Fruit fly (Drosophila melanogaster) whole organism, prepupa: ENCODE results near the gene CG33796.

Experiments
- Blimp-1 ChIP-seq: fragments of 200-800 bp; sonication (Bioruptor generic); optimal IDR thresholded peaks from 3 replicates; lab custom pipeline; 2017; ENCODE audit warnings: missing biosample characterization, missing genetic modification characterization, mild to moderate bottlenecking, moderate library complexity, missing genetic modification reagents
- CG10631 ChIP-seq: fragments of 200-800 bp; sonication (Bioruptor generic); optimal IDR thresholded peaks from 2 replicates; lab custom pipeline; 2016; ENCODE audit warnings: missing biosample characterization, missing genetic modification characterization
- CG10669 ChIP-seq: fragments of 200-800 bp; sonication (Bioruptor generic); optimal IDR thresholded peaks from 3 replicates; lab custom pipeline; 2018; ENCODE audit warnings: missing biosample characterization, mild to moderate bottlenecking, missing genetic modification characterization, moderate library complexity
- CG11294 ChIP-seq: fragments of 200-800 bp; sonication (Bioruptor generic); IDR thresholded peaks from 2 replicates; pipeline ENCODE4 v1.3.6; 2022; ENCODE audit warnings: missing biosample characterization, missing genetic modification characterization
- CG15336 ChIP-seq: fragments of 200-800 bp; sonication (Bioruptor generic); IDR thresholded peaks from 2 replicates; pipeline ENCODE4 v1.3.6; 2022; ENCODE audit warnings: missing biosample characterization, missing genetic modification characterization
- CG1621 ChIP-seq: fragments of 200-800 bp; sonication (Bioruptor generic); optimal IDR thresholded peaks from 3 replicates; lab custom pipeline; 2018; ENCODE audit warnings: missing biosample characterization, mild to moderate bottlenecking, missing genetic modification characterization
- CG16779 ChIP-seq: fragments of 200-800 bp; sonication (Bioruptor generic); optimal IDR thresholded peaks from 3 replicates; lab custom pipeline; 2017; ENCODE audit warnings: missing biosample characterization, mild to moderate bottlenecking, missing genetic modification characterization
- CG32006 ChIP-seq: fragments of 200-800 bp; sonication (Bioruptor generic); optimal IDR thresholded peaks from 3 replicates; lab custom pipeline; 2017; ENCODE audit warnings: missing biosample characterization, mild to moderate bottlenecking, missing genetic modification characterization
- CG34406 ChIP-seq: fragments of 200-800 bp; sonication (Bioruptor generic); optimal IDR thresholded peaks from 3 replicates; lab custom pipeline; 2016; ENCODE audit warnings: missing biosample characterization, missing genetic modification characterization
- CG4318 ChIP-seq: fragments of 200-800 bp; sonication (Bioruptor generic); optimal IDR thresholded peaks from 3 replicates; lab custom pipeline; 2017; ENCODE audit warnings: missing biosample characterization, mild to moderate bottlenecking, missing genetic modification characterization
- CG6276 ChIP-seq: fragments of 200-800 bp; sonication (Bioruptor generic); optimal IDR thresholded peaks from 2 replicates; lab custom pipeline; 2017; ENCODE audit warnings: missing biosample characterization, mild to moderate bottlenecking, missing genetic modification characterization
- CG6792 ChIP-seq: fragments of 200-800 bp; sonication (Bioruptor generic); optimal IDR thresholded peaks from 3 replicates; lab custom pipeline; 2016; ENCODE audit warnings: missing biosample characterization, missing genetic modification characterization
- CG6808 ChIP-seq: fragments of 200-800 bp; sonication (Bioruptor generic); optimal IDR thresholded peaks from 3 replicates; lab custom pipeline; 2017; ENCODE audit warnings: missing biosample characterization, missing genetic modification characterization, mild to moderate bottlenecking, moderate library complexity, missing genetic modification reagents
- CG7368 ChIP-seq: fragments of 200-800 bp; sonication (Bioruptor generic); optimal IDR thresholded peaks from 3 replicates; lab custom pipeline; 2016; ENCODE audit warnings: missing biosample characterization, missing genetic modification characterization
- CG9139 ChIP-seq: fragments of 200-800 bp; sonication (Bioruptor generic); optimal IDR thresholded peaks from 3 replicates; lab custom pipeline; 2017; ENCODE audit warnings: missing biosample characterization, mild to moderate bottlenecking, missing genetic modification characterization
- Eip75B ChIP-seq: fragments of 200-800 bp; sonication (Bioruptor generic); optimal IDR thresholded peaks from 3 replicates; lab custom pipeline; 2016; ENCODE audit warnings: missing biosample characterization, missing genetic modification characterization
- Eip93F ChIP-seq: fragments of 200-800 bp; sonication (Bioruptor generic); optimal IDR thresholded peaks from 2 replicates; lab custom pipeline; 2016; ENCODE audit warnings: missing biosample characterization, mild to moderate bottlenecking, missing genetic modification characterization
- Ets21C ChIP-seq: fragments of 200-800 bp; sonication (Bioruptor generic); optimal IDR thresholded peaks from 3 replicates; lab custom pipeline; 2016; ENCODE audit warnings: missing biosample characterization, missing genetic modification characterization
- Ets96B ChIP-seq: fragments of 200-800 bp; optimal IDR thresholded peaks from 2 replicates; lab custom pipeline; 2019; ENCODE audit warnings: missing biosample characterization, mild to moderate bottlenecking, missing genetic modification characterization, moderate library complexity
- Gug ChIP-seq: fragments of 200-800 bp; sonication (Bioruptor generic); IDR thresholded peaks from 2 replicates; pipeline ENCODE4 v1.3.6; 2022; ENCODE audit warnings: missing biosample characterization, missing genetic modification characterization
- Hr38 ChIP-seq: sonication (Bioruptor generic); optimal IDR thresholded peaks from 2 replicates; lab custom pipeline; 2016; ENCODE audit warnings: missing biosample characterization, missing genetic modification characterization
- Hr39 ChIP-seq: fragments of 200-800 bp; sonication (Bioruptor generic); optimal IDR thresholded peaks from 2 replicates; lab custom pipeline; 2016; ENCODE audit warnings: missing biosample characterization, missing genetic modification characterization
- Lpt ChIP-seq: fragments of 200-800 bp; sonication (Bioruptor generic); optimal IDR thresholded peaks from 3 replicates; lab custom pipeline; 2016; ENCODE audit warnings: missing biosample characterization, missing genetic modification characterization
- Met ChIP-seq: fragments of 200-800 bp; sonication (Bioruptor generic); optimal IDR thresholded peaks from 3 replicates; lab custom pipeline; 2016; ENCODE audit warnings: missing biosample characterization, missing genetic modification characterization
- OdsH ChIP-seq: fragments of 200-800 bp; sonication (Bioruptor generic); optimal IDR thresholded peaks from 3 replicates; lab custom pipeline; 2016; ENCODE audit warnings: missing biosample characterization, missing genetic modification characterization
- Smox ChIP-seq: fragments of 200-800 bp; sonication (Bioruptor generic); optimal IDR thresholded peaks from 3 replicates; lab custom pipeline; 2016; ENCODE audit warnings: missing biosample characterization, missing genetic modification characterization
- Sox102F ChIP-seq: fragments of 200-800 bp; sonication (Bioruptor generic); optimal IDR thresholded peaks from 2 replicates; lab custom pipeline; 2016; ENCODE audit warnings: missing biosample characterization, mild to moderate bottlenecking, missing genetic modification characterization
- Sox14 ChIP-seq: fragments of 200-800 bp; sonication (Bioruptor generic); optimal IDR thresholded peaks from 3 replicates; lab custom pipeline; 2016; ENCODE audit warnings: missing biosample characterization, missing genetic modification characterization
- achi ChIP-seq: fragments of 200-800 bp; sonication (Bioruptor generic); optimal IDR thresholded peaks from 3 replicates; lab custom pipeline; 2016; ENCODE audit warnings: missing biosample characterization, missing genetic modification characterization
- acj6 ChIP-seq: fragments of 200-800 bp; sonication (Bioruptor generic); optimal IDR thresholded peaks from 3 replicates; lab custom pipeline; 2016; ENCODE audit warnings: missing biosample characterization, missing genetic modification characterization
- cyc ChIP-seq: fragments of 200-800 bp; sonication (Bioruptor generic); optimal IDR thresholded peaks from 3 replicates; lab custom pipeline; 2016; ENCODE audit warnings: missing biosample characterization, missing genetic modification characterization
- dac ChIP-seq: fragments of 200-800 bp; sonication (Bioruptor generic); optimal IDR thresholded peaks from 2 replicates; lab custom pipeline; 2017; ENCODE audit warnings: missing biosample characterization, mild to moderate bottlenecking, missing genetic modification characterization
- eg ChIP-seq: fragments of 200-800 bp; sonication (Bioruptor generic); IDR thresholded peaks from 3 replicates; pipeline ENCODE4 v1.3.6; 2022; ENCODE audit warnings: missing biosample characterization, missing genetic modification characterization
- esn ChIP-seq: fragments of 200-800 bp; sonication (Bioruptor generic); optimal IDR thresholded peaks from 2 replicates; lab custom pipeline; 2016; ENCODE audit warnings: missing biosample characterization, mild to moderate bottlenecking, missing genetic modification characterization, moderate library complexity
- fd59A ChIP-seq: fragments of 200-800 bp; sonication (Bioruptor generic); optimal IDR thresholded peaks from 2 replicates; lab custom pipeline; 2017; ENCODE audit warnings: missing biosample characterization, mild to moderate bottlenecking, missing genetic modification characterization, missing genetic modification reagents
- fd85E ChIP-seq: fragments of 200-800 bp; sonication (Bioruptor generic); optimal IDR thresholded peaks from 3 replicates; lab custom pipeline; 2016; ENCODE audit warnings: missing biosample characterization, missing genetic modification characterization
- fkh ChIP-seq: fragments of 200-800 bp; sonication (Bioruptor generic); optimal IDR thresholded peaks from 3 replicates; lab custom pipeline; 2017; ENCODE audit warnings: missing biosample characterization, mild to moderate bottlenecking, missing genetic modification characterization, moderate library complexity
- net ChIP-seq: fragments of 200-800 bp; sonication (Bioruptor generic); optimal IDR thresholded peaks from 3 replicates; lab custom pipeline; 2016; ENCODE audit warnings: missing biosample characterization, missing genetic modification characterization
- pdm3 ChIP-seq: fragments of 200-800 bp; sonication (Bioruptor generic); optimal IDR thresholded peaks from 3 replicates; lab custom pipeline; 2016; ENCODE audit warnings: missing biosample characterization, missing genetic modification characterization
- salr ChIP-seq, 2 experiments: fragments of 200-800 bp; sonication (Bioruptor generic); optimal IDR thresholded peaks; 3 replicates each; lab custom pipeline; 2016 to 2018; ENCODE audit warnings: missing biosample characterization in 2 of 2, missing genetic modification characterization in 2 of 2, mild to moderate bottlenecking in 1 of 2
- spab ChIP-seq: fragments of 200-800 bp; sonication (Bioruptor generic); optimal IDR thresholded peaks from 2 replicates; lab custom pipeline; 2017; ENCODE audit warnings: missing biosample characterization, mild to moderate bottlenecking, missing genetic modification characterization, missing genetic modification reagents
- ss ChIP-seq, 2 experiments: fragments of 200-800 bp; sonication (Bioruptor generic); optimal IDR thresholded peaks; 2 replicates in 1 of 2; 3 replicates in 1 of 2; lab custom pipeline; 2017 to 2018; ENCODE audit warnings: mild to moderate bottlenecking in 2 of 2, missing biosample characterization in 2 of 2, missing genetic modification characterization in 2 of 2, moderate library complexity in 1 of 2
- svp ChIP-seq: fragments of 200-800 bp; sonication (Bioruptor generic); peaks from one replicate; lab custom pipeline; 2016; ENCODE audit warnings: missing biosample characterization, missing genetic modification characterization
- topi ChIP-seq: fragments of 200-800 bp; sonication (Bioruptor generic); optimal IDR thresholded peaks from 3 replicates; lab custom pipeline; 2016; ENCODE audit warnings: missing biosample characterization, missing genetic modification characterization
- vri ChIP-seq: fragments of 200-800 bp; sonication (Bioruptor generic); optimal IDR thresholded peaks from 3 replicates; lab custom pipeline; 2016; ENCODE audit warnings: missing biosample characterization, mild to moderate bottlenecking, missing genetic modification characterization

CG33796 gene

DNA sequence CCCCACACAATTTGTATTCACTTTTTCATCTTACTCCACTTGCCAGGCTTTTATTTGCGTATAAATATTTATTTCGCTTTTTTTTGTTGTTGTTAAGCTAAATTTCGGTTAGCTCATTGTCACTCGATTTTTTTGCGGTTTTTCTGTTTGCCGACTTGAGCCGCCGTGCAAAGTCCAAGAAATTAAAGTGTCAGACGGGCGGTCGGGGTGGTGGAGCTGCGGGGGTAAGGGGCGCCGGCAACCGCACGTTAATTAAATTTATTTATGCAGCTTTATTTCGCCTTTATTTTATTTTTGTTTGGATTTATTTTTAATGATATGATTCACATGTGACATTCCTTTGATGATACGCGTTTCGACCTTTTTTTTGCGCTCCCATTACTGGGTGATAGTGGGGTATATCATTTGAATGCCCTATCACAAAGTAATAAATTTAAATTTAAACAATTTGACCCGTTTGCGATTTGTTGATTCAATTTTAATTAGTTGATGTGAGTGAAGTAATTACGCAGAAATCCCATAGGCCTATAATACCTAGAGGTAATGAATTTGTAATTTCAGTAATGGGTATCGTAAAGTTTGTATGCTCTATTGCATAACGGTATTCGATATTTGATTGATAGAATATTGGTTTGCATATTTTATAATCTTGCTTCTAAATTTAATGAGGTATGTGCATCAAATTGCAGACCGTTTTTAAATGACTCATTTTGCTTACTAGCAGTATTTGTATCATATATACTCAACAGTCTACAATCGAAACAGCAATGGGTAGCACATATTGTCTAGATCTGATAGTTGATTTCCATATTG, 4.3 kb downstream of the CG33796 start (continued):
- TF ChIP-seq Hr39 (GFP tag; lab: Kevin White, UChicago) (peak; percentile 77), dac (GFP tag; lab: Kevin White, UChicago) (no peak), achi (GFP tag; lab: Kevin White, UChicago) (peak; percentile 18), CG10631 (GFP tag; lab: Kevin White, UChicago) (peak; percentile 26), acj6 (GFP tag; lab: Kevin White, UChicago) (peak; percentile 21), Sox102F (GFP tag; lab: Kevin White, UChicago) (peak; percentile 72), Lpt (GFP tag; lab: Kevin White, UChicago) (no peak), vri (GFP tag; lab: Kevin White, UChicago) (peak; percentile 61), CG11294 (no peak)

dm6 chr3L:16164150-16165039, 5.5 kb downstream of the CG33796 start, which contains the start of gene CG5151:
TSS of gene CG5151 (minus strand) at chr3L:16164701.
- TF ChIP-seq CG32006 (GFP tag; lab: Kevin White, UChicago) (peak; percentile 36), Ets21C (GFP tag; lab: Kevin White, UChicago) (no peak), acj6 (GFP tag; lab: Kevin White, UChicago) (no peak), Eip93F (GFP tag; lab: Kevin White, UChicago) (peak; percentile 57), CG4318 (GFP tag; lab: Kevin White, UChicago) (no peak), Eip75B (GFP tag; lab: Kevin White, UChicago) (peak; percentile 43), CG34406 (GFP tag; lab: Kevin White, UChicago) (no peak), Gug (GFP tag; lab: Robert Waterston, UW) (no peak), CG16779 (tag; lab: Kevin White, UChicago) (peak; percentile 17), Ets96B (peak; percentile 41), Blimp-1 (GFP tag; lab: Kevin White, UChicago) (peak; percentile 8), Sox14 (GFP tag; lab: Kevin White, UChicago) (peak; percentile 48), topi (GFP tag; lab: Kevin White, UChicago) (peak; percentile 30), CG6792 (GFP tag; lab: Kevin White, UChicago) (no peak), ss (GFP tag; optimal IDR thresholded peaks at IDR 0.05; lab: Kevin White, UChicago) (peak; percentile 51 to 75), CG1621 (tag; lab: Kevin White, UChicago) (peak; percentile 40), CG6276 (GFP tag; lab: Kevin White, UChicago) (peak; percentile 59), CG6808 (GFP tag; lab: Kevin White, UChicago) (peak; percentile 39), Met (GFP tag; lab: Kevin White, UChicago) (no peak), Hr39 (GFP tag; lab: Kevin White, UChicago) (no peak), fd85E (GFP tag; lab: Kevin White, UChicago) (no peak), Hr38 (GFP tag; lab: Kevin White, UChicago) (no peak), svp (GFP tag; lab: Kevin White, UChicago) (peak; percentile 64), CG7368 (peak; percentile 18), CG15336 (GFP tag; lab: Robert Waterston, UW) (no peak; the same call in none of the 2 replicates), net (GFP tag; lab: Kevin White, UChicago) (peak; percentile 12), fkh (GFP tag; lab: Kevin White, UChicago) (peak; percentile 65), esn (GFP tag; lab: Kevin White, UChicago) (peak; percentile 40), spab (GFP tag; lab: Kevin White, UChicago) (peak; percentile 7), pdm3 (GFP tag; lab: Kevin White, UChicago) (no peak), fd59A (GFP tag; lab: Kevin White, UChicago) (no peak), salr (GFP tag; optimal IDR thresholded peaks at IDR 0.05; lab: Kevin White, UChicago) (no peak), achi (GFP tag; lab: Kevin White, UChicago) (peak; percentile 28), OdsH (GFP tag; lab: Kevin White, UChicago) (no peak), Smox (GFP tag; lab: Kevin White, UChicago) (peak; percentile 33), CG9139 (GFP tag; lab: Kevin White, UChicago) (peak; percentile 56), vri (GFP tag; lab: Kevin White, UChicago) (peak; percentile 90), eg (GFP tag; lab: Robert Waterston, UW) (peak; percentile 67; the same call in 2 of the 3 replicates), CG10669 (GFP tag; lab: Kevin White, UChicago) (peak; percentile 11), cyc (no peak)
